Worm (Caenorhabditis elegans): ENCODE data around the gene slc-17.3.

DNA sequence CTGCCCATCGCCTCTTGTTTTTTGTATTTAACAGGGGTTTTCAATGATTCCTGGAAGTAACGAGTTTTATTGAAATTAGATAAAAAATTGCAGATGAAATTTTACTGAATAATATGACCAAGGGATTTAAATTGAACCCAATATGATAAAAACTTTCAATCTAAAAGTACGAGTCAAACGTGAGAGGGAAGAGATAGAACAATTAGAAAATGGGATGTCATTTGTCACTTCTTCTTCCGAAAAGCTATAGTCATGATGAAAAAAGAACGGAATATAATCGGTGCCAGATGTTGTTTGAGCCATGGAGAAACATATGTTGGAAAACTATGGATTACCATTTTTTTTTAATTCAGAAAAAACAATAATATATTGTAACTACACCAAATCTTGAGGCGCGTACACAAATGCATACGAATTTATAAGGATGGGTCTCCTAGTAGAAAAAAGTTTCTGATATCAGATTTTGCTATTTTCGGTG lies 13.8 kb upstream of the slc-17.3 start, which contains the start of gene sup-18:
- TF ChIP-seq ceh-43 (GFP tag; optimal IDR thresholded peaks at IDR 0.05) (no peak), nhr-76 (tag; optimal IDR thresholded peaks at IDR 0.05) (no peak), unc-62 (GFP tag; optimal IDR thresholded peaks at IDR 0.05) (no peak)

Measured in whole organism, mixed stage, embryonic.